Worm (Caenorhabditis elegans) whole organism, late embryonic: Measurements from ENCODE around the gene R01E6.7.

Experiments used
- hlh-13 ChIP-seq: fragments of 200-800 bp; sonication (Bioruptor generic); optimal IDR thresholded peaks from 2 replicates; lab custom pipeline; 2018; ENCODE audit warnings: mild to moderate bottlenecking, missing genetic modification characterization, missing compliant biosample characterization
- pha-4 ChIP-seq: fragments of 150-350 bp; optimal IDR thresholded peaks from 2 replicates; lab custom pipeline; 2018; ENCODE audit warnings: missing biosample characterization, missing genetic modification reagents, missing genetic modification characterization
- unc-86 ChIP-seq: sonication (generic microtip); optimal IDR thresholded peaks from 2 replicates; lab custom pipeline; 2016; ENCODE audit warnings: missing genetic modification characterization, missing compliant biosample characterization
- ztf-16 ChIP-seq: sonication (generic microtip); optimal IDR thresholded peaks from 2 replicates; lab custom pipeline; 2017; ENCODE audit warnings: missing genetic modification characterization, missing compliant biosample characterization

- no peak for TF ChIP-seq ztf-16 (tag; lab: Kevin White, UChicago)
- no peak for TF ChIP-seq pha-4 (tag; lab: Kevin White, UChicago)
- TF ChIP-seq hlh-13 (GFP tag; lab: Kevin White, UChicago) = no peak
- no peak for TF ChIP-seq unc-86
These were observed 37.1 kb downstream of the R01E6.7 start, which contains the start of gene acr-12 for ce11 chrX:13532424-13533309.
